Worm (Caenorhabditis elegans): ENCODE data around the gene H01M10.2.

H01M10.2 gene

DNA sequence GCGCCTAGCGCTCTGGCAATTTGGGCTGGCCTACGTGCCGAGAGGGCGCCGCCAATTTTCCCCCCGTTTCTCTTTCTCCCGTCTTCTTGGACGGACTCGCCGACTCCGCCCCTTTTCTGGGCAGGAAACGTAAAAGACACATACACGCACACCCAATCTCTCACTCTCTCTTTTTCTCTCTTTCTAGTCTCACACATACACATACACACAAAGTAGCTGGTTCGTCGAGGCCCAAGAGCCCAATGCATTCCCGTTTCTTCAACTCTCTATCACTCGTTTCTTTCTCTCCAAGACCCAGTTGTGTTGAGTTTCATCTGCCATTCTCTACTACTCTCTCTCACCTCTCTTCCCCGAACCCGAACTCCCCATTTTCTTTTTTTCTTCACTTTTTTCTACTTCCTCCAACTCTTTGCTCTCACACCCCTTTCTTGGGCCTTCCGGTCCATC lies 13.3 kb upstream of the H01M10.2 start (continued):
- peak; percentile 52 for TF ChIP-seq nhr-19 (GFP tag; conservative IDR thresholded peaks at IDR 0.05)
- TF ChIP-seq F16B12.6 (tag; optimal IDR thresholded peaks at IDR 0.05), result no peak
- TF ChIP-seq isw-1 (GFP tag; IDR thresholded peaks at IDR 0.05), result peak; percentile 13; the same call in 1 of the 2 replicates
- TF ChIP-seq sptf-1 (tag; optimal IDR thresholded peaks at IDR 0.05), result no peak
- TF ChIP-seq nhr-11 (tag; optimal IDR thresholded peaks at IDR 0.05), result no peak
- TF ChIP-seq nhr-71 (tag; optimal IDR thresholded peaks at IDR 0.05), result peak; percentile 84
- TF ChIP-seq skn-1 (tag; optimal IDR thresholded peaks at IDR 0.05), result peak; percentile 37
- TF ChIP-seq unc-86 (tag; optimal IDR thresholded peaks at IDR 0.05), result peak; percentile 74
- TF ChIP-seq ceh-82 (tag; optimal IDR thresholded peaks at IDR 0.05), result peak in 2 of 3 experiments; percentile 46 to 77
- peak; percentile 54 for TF ChIP-seq ztf-4 (tag; optimal IDR thresholded peaks at IDR 0.05)

DNA sequence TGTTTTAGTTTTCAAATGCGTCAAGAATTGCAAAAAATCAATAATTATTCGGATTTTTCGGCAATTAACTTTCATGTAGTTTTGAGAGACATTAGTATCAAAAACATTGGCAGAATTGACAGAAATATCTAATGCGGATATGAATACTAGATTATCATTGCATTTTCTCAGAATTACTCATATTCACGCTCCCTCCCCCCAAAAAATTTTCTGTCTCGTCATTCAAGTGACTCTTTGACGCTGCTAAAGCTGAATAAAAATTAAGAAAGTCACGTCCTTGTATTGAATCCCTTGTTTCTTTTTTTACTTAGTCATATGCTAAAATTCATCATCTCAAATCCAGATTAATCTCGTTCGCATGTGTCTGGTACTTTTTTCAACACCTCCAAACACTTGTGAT lies 11.1 kb upstream of the H01M10.2 start:
- TF ChIP-seq fkh-8 (tag; optimal IDR thresholded peaks at IDR 0.05), result peak; percentile 95
- no peak for TF ChIP-seq irx-1 (tag; optimal IDR thresholded peaks at IDR 0.05)
- peak; percentile 62 for TF ChIP-seq lin-14 (GFP tag; optimal IDR thresholded peaks at IDR 0.05)
- no peak for TF ChIP-seq nhr-11 (tag; optimal IDR thresholded peaks at IDR 0.05)
- TF ChIP-seq hlh-17 (GFP tag; optimal IDR thresholded peaks at IDR 0.05; ENCODE audit: borderline replicate concordance), result no peak
- TF ChIP-seq lin-35 (GFP tag; optimal IDR thresholded peaks at IDR 0.05), result peak in 1 of 2 experiments; percentile 2
- TF ChIP-seq sup-37 (GFP tag; optimal IDR thresholded peaks at IDR 0.05), result no peak
- peak; percentile 98 for TF ChIP-seq dsc-1 (tag; optimal IDR thresholded peaks at IDR 0.05)
- no peak for TF ChIP-seq lin-13 (GFP tag; optimal IDR thresholded peaks at IDR 0.05)
- TF ChIP-seq nhr-47 (tag; optimal IDR thresholded peaks at IDR 0.05), result peak; percentile 79
- TF ChIP-seq rnt-1 (tag; optimal IDR thresholded peaks at IDR 0.05), result no peak
- peak; percentile 82 for TF ChIP-seq egl-13 (tag; optimal IDR thresholded peaks at IDR 0.05)
- TF ChIP-seq unc-86 (tag; optimal IDR thresholded peaks at IDR 0.05), result peak; percentile 10
- peak; percentile 9 for TF ChIP-seq xbp-1 (tag; optimal IDR thresholded peaks at IDR 0.05)
- no peak for TF ChIP-seq tlp-1 (tag; optimal IDR thresholded peaks at IDR 0.05)
- TF ChIP-seq swsn-7 (tag; optimal IDR thresholded peaks at IDR 0.05), result peak; percentile 41
- no peak for TF ChIP-seq ceh-82 (tag; optimal IDR thresholded peaks at IDR 0.05)
- TF ChIP-seq lin-15B (tag; optimal IDR thresholded peaks at IDR 0.05), result no peak
- TF ChIP-seq lsy-2 (tag; optimal IDR thresholded peaks at IDR 0.05), result peak in 1 of 2 experiments; percentile 22
- no peak for TF ChIP-seq elt-2 (tag; optimal IDR thresholded peaks at IDR 0.05)
- peak; percentile 69 for TF ChIP-seq ceh-8 (GFP tag; optimal IDR thresholded peaks at IDR 0.05)
- no peak for TF ChIP-seq alr-1 (tag; optimal IDR thresholded peaks at IDR 0.05; ENCODE audit: borderline replicate concordance)
- TF ChIP-seq snu-23 (GFP tag; optimal IDR thresholded peaks at IDR 0.05), result peak; percentile 10
- TF ChIP-seq nhr-20 (tag; optimal IDR thresholded peaks at IDR 0.05), result peak; percentile 36
- no peak for TF ChIP-seq pqm-1 (tag; optimal IDR thresholded peaks at IDR 0.05)
- TF ChIP-seq fos-1 (tag; optimal IDR thresholded peaks at IDR 0.05), result peak; percentile 66
- TF ChIP-seq ztf-11 (tag; optimal IDR thresholded peaks at IDR 0.05), result no peak
- TF ChIP-seq unc-98 (GFP tag; IDR thresholded peaks at IDR 0.05), result no peak
- TF ChIP-seq Y116A8C.19 (tag; optimal IDR thresholded peaks at IDR 0.05; ENCODE audit: borderline replicate concordance), result no peak
- no peak for TF ChIP-seq skn-1 (tag; optimal IDR thresholded peaks at IDR 0.05)
- no peak for TF ChIP-seq aly-2 (tag; optimal IDR thresholded peaks at IDR 0.05)
- TF ChIP-seq efl-1 (optimal IDR thresholded peaks at IDR 0.05), result no peak
- TF ChIP-seq efl-1 (GFP tag; optimal IDR thresholded peaks at IDR 0.05 in 1 of 2), result no peak
- TF ChIP-seq lir-3 (tag; optimal IDR thresholded peaks at IDR 0.05; ENCODE audit: poor library complexity), result no peak
- TF ChIP-seq hlh-4 (tag; optimal IDR thresholded peaks at IDR 0.05), result peak; percentile 18
- TF ChIP-seq ces-1 (GFP tag; optimal IDR thresholded peaks at IDR 0.05), result no peak
- TF ChIP-seq pax-3 (tag; optimal IDR thresholded peaks at IDR 0.05), result peak; percentile 79
- peak; percentile 74 for TF ChIP-seq nhr-71 (tag; optimal IDR thresholded peaks at IDR 0.05)
- peak; percentile 85 for TF ChIP-seq sox-4 (tag; optimal IDR thresholded peaks at IDR 0.05)
- no peak for TF ChIP-seq egl-27 (tag; optimal IDR thresholded peaks at IDR 0.05)
- peak; percentile 59 for TF ChIP-seq fkh-4 (tag; optimal IDR thresholded peaks at IDR 0.05; ENCODE audit: borderline replicate concordance)
- no peak for TF ChIP-seq blmp-1 (tag; optimal IDR thresholded peaks at IDR 0.05)

Data from whole organism, L1 larva.